Worm (Caenorhabditis elegans): ENCODE measurements around the gene F40F11.3.

- TF ChIP-seq dao-5 (tag; optimal IDR thresholded peaks at IDR 0.05) (no peak), him-1 (tag; optimal IDR thresholded peaks at IDR 0.05) (no peak)
Measured at ce11 chrIV:11571374-11571839, 22.4 kb downstream of the F40F11.3 start.

All from whole organism, L4/young adult.